Worm (Caenorhabditis elegans) whole organism, young adult: ENCODE measurements around the gene mec-14.

ENCODE experiments used
- B0336.3 ChIP-seq: fragments of 200-800 bp; sonication (Bioruptor generic); IDR thresholded peaks from 2 replicates; pipeline ENCODE4 v1.3.6; 2022; ENCODE audit warnings: missing genetic modification characterization, missing compliant biosample characterization
- C06A6.2 ChIP-seq: fragments of 200-800 bp; sonication (Bioruptor generic); conservative IDR thresholded peaks from 2 replicates; pipeline ENCODE4 v1.3.6; 2022; ENCODE audit warnings: missing genetic modification characterization, missing compliant biosample characterization
- ZK185.1 ChIP-seq: sonication (generic microtip); optimal IDR thresholded peaks from 2 replicates; lab custom pipeline; 2016; ENCODE audit warnings: mild to moderate bottlenecking, missing genetic modification characterization, missing compliant biosample characterization; ENCODE audit not compliant: poor library complexity, severe bottlenecking
- ama-1 ChIP-seq, 3 experiments: fragments of 150-350 bp in 1 of 3; sonication (generic microtip) in 2 of 3; optimal IDR thresholded peaks; 2 replicates each; lab custom pipeline; 2014 to 2018; ENCODE audit warnings: missing biosample characterization in 2 of 3, missing genetic modification characterization in 2 of 3, missing genetic modification reagents in 2 of 3
- aptf-2 ChIP-seq: fragments of 200-800 bp; sonication (Bioruptor generic); conservative IDR thresholded peaks from 2 replicates; pipeline ENCODE4 v1.3.6; 2022; ENCODE audit warnings: missing genetic modification reagents, missing genetic modification characterization, missing compliant biosample characterization
- aptf-3 ChIP-seq: fragments of 200-800 bp; sonication (Bioruptor generic); IDR thresholded peaks from 2 replicates; pipeline ENCODE4 v1.3.6; 2022; ENCODE audit warnings: missing genetic modification characterization, missing compliant biosample characterization
- athp-1 ChIP-seq: sonication (generic microtip); optimal IDR thresholded peaks from 2 replicates; lab custom pipeline; 2017; ENCODE audit warnings: mild to moderate bottlenecking, missing genetic modification characterization, missing compliant biosample characterization
- attf-6 ChIP-seq: fragments of 200-800 bp; sonication (Bioruptor generic); IDR thresholded peaks from 2 replicates; pipeline ENCODE4 v1.3.6; 2022; ENCODE audit warnings: missing genetic modification reagents, missing genetic modification characterization, missing compliant biosample characterization
- bed-2 ChIP-seq: fragments of 200-800 bp; sonication (Bioruptor generic); IDR thresholded peaks from 2 replicates; pipeline ENCODE4 v1.3.6; 2022; ENCODE audit warnings: missing genetic modification reagents, missing genetic modification characterization, missing compliant biosample characterization
- ccch-3 ChIP-seq: fragments of 200-800 bp; sonication (Bioruptor generic); optimal IDR thresholded peaks from 2 replicates; lab custom pipeline; 2018; ENCODE audit warnings: mild to moderate bottlenecking, missing genetic modification characterization, missing compliant biosample characterization
- cebp-1 ChIP-seq, 2 experiments: fragments of 200-800 bp in 1 of 2; sonication (Bioruptor generic) in 1 of 2; sonication (generic microtip) in 1 of 2; IDR thresholded peaks in 1 of 2; optimal IDR thresholded peaks in 1 of 2; 2 replicates each; pipeline versions ENCODE4 v1.3.6 to Lab custom; 2017 to 2022; ENCODE audit warnings: missing compliant biosample characterization in 2 of 2, missing genetic modification characterization in 2 of 2, mild to moderate bottlenecking in 1 of 2, missing genetic modification reagents in 1 of 2, moderate library complexity in 1 of 2
- cebp-2 ChIP-seq: fragments of 200-800 bp; sonication (Bioruptor generic); IDR thresholded peaks from 2 replicates; pipeline ENCODE4 v1.3.6; 2022; ENCODE audit warnings: missing genetic modification characterization, missing compliant biosample characterization
- ceh-27 ChIP-seq: fragments of 200-800 bp; sonication (Bioruptor generic); optimal IDR thresholded peaks from 2 replicates; lab custom pipeline; 2018; ENCODE audit warnings: mild to moderate bottlenecking, missing genetic modification characterization, moderate library complexity, missing compliant biosample characterization
- ceh-91 ChIP-seq: fragments of 200-800 bp; sonication (Bioruptor generic); IDR thresholded peaks from 2 replicates; pipeline ENCODE4 v1.3.6; 2022; ENCODE audit warnings: missing genetic modification reagents, missing genetic modification characterization, missing compliant biosample characterization
- dox-1 ChIP-seq: fragments of 200-800 bp; sonication (Bioruptor generic); IDR thresholded peaks from 2 replicates; pipeline ENCODE4 v1.3.6; 2022; ENCODE audit warnings: missing genetic modification reagents, missing genetic modification characterization, missing compliant biosample characterization
- dpl-1 ChIP-seq: fragments of 150-350 bp; optimal IDR thresholded peaks from 2 replicates; lab custom pipeline; 2014; ENCODE audit warnings: missing biosample characterization, missing genetic modification reagents, missing genetic modification characterization
- egrh-3 ChIP-seq: fragments of 200-800 bp; sonication (Bioruptor generic); IDR thresholded peaks from 2 replicates; pipeline ENCODE4 v1.3.6; 2022; ENCODE audit warnings: missing genetic modification reagents, missing genetic modification characterization, missing compliant biosample characterization
- ekl-4 ChIP-seq: fragments of 200-800 bp; sonication (Bioruptor generic); IDR thresholded peaks from 2 replicates; pipeline ENCODE4 v1.3.6; 2022; ENCODE audit warnings: missing genetic modification reagents, missing genetic modification characterization, missing compliant biosample characterization
- fkh-3 ChIP-seq: sonication (generic microtip); optimal IDR thresholded peaks from 2 replicates; lab custom pipeline; 2016; ENCODE audit warnings: mild to moderate bottlenecking, missing genetic modification characterization, missing compliant biosample characterization
- hmg-1.2 ChIP-seq: fragments of 200-800 bp; sonication (Bioruptor generic); IDR thresholded peaks from 2 replicates; pipeline ENCODE4 v1.3.6; 2022; ENCODE audit warnings: missing genetic modification reagents, missing genetic modification characterization, missing compliant biosample characterization
- let-607 ChIP-seq, 2 experiments: fragments of 200-800 bp in 1 of 2; sonication (Bioruptor generic) in 1 of 2; sonication (generic microtip) in 1 of 2; optimal IDR thresholded peaks; 2 replicates each; lab custom pipeline; 2016 to 2018; ENCODE audit warnings: mild to moderate bottlenecking in 2 of 2, missing compliant biosample characterization in 2 of 2, missing genetic modification characterization in 2 of 2, moderate library complexity in 2 of 2, missing genotype in 1 of 2
- lin-26 ChIP-seq: fragments of 200-800 bp; sonication (Bioruptor generic); IDR thresholded peaks from 2 replicates; pipeline ENCODE4 v1.3.6; 2022; ENCODE audit warnings: missing genetic modification reagents, missing genetic modification characterization, missing compliant biosample characterization
- lin-35 ChIP-seq, 3 experiments: fragments of 150-350 bp in 2 of 3; sonication (generic microtip) in 1 of 3; optimal IDR thresholded peaks; 2 replicates each; lab custom pipeline; 2014 to 2018; ENCODE audit warnings: missing biosample characterization in 3 of 3, missing genetic modification characterization in 3 of 3, missing genetic modification reagents in 3 of 3
- lin-54 ChIP-seq: fragments of 200-800 bp; sonication (Bioruptor generic); optimal IDR thresholded peaks from 2 replicates; lab custom pipeline; 2018; ENCODE audit warnings: mild to moderate bottlenecking, missing genetic modification characterization, missing compliant biosample characterization
- lir-1 ChIP-seq: fragments of 200-800 bp; sonication (Bioruptor generic); conservative IDR thresholded peaks from 2 replicates; pipeline ENCODE4 v1.3.6; 2022; ENCODE audit warnings: missing genetic modification reagents, missing genetic modification characterization, missing compliant biosample characterization
- madf-10 ChIP-seq: sonication (generic microtip); optimal IDR thresholded peaks from 2 replicates; lab custom pipeline; 2016; ENCODE audit warnings: mild to moderate bottlenecking, missing genetic modification characterization, missing compliant biosample characterization
- madf-3 ChIP-seq: fragments of 200-800 bp; sonication (Bioruptor generic); IDR thresholded peaks from 2 replicates; pipeline ENCODE4 v1.3.6; 2022; ENCODE audit warnings: missing genetic modification reagents, missing genetic modification characterization, missing compliant biosample characterization
- madf-8 ChIP-seq: fragments of 200-800 bp; sonication (Bioruptor generic); conservative IDR thresholded peaks from 2 replicates; pipeline ENCODE4 v1.3.6; 2022; ENCODE audit warnings: missing genetic modification reagents, missing genetic modification characterization, missing compliant biosample characterization
- mcd-1 ChIP-seq: fragments of 200-800 bp; sonication (Bioruptor generic); IDR thresholded peaks from 2 replicates; pipeline ENCODE4 v1.3.6; 2022; ENCODE audit warnings: missing genetic modification reagents, missing genetic modification characterization, missing compliant biosample characterization
- mes-4 ChIP-seq: sonication (generic microtip); optimal IDR thresholded peaks from 2 replicates; lab custom pipeline; 2016; ENCODE audit warnings: missing genotype, missing genetic modification characterization, missing compliant biosample characterization
- nfya-2 ChIP-seq: fragments of 200-800 bp; sonication (Bioruptor generic); IDR thresholded peaks from 2 replicates; pipeline ENCODE4 v1.3.6; 2022; ENCODE audit warnings: missing genetic modification reagents, missing genetic modification characterization, missing compliant biosample characterization
- nfyb-1 ChIP-seq: fragments of 200-800 bp; sonication (Bioruptor generic); IDR thresholded peaks from 2 replicates; pipeline ENCODE4 v1.3.6; 2022; ENCODE audit warnings: missing genetic modification reagents, missing genetic modification characterization, missing compliant biosample characterization
- nhr-27 ChIP-seq: fragments of 200-800 bp; sonication (Bioruptor generic); optimal IDR thresholded peaks from 2 replicates; lab custom pipeline; 2018; ENCODE audit warnings: mild to moderate bottlenecking, missing genetic modification characterization, moderate library complexity, missing compliant biosample characterization
- nhr-80 ChIP-seq: sonication (generic microtip); optimal IDR thresholded peaks from 2 replicates; lab custom pipeline; 2016; ENCODE audit warnings: missing genetic modification characterization, missing compliant biosample characterization
- nhr-90 ChIP-seq: sonication (generic microtip); optimal IDR thresholded peaks from 2 replicates; lab custom pipeline; 2016; ENCODE audit warnings: missing genotype, mild to moderate bottlenecking, missing genetic modification characterization, missing compliant biosample characterization
- pha-4 ChIP-seq: fragments of 150-350 bp; sonication (generic microtip); optimal IDR thresholded peaks from 2 replicates; lab custom pipeline; 2014; ENCODE audit warnings: missing biosample characterization, missing genetic modification reagents, missing genetic modification characterization
- rcor-1 ChIP-seq: fragments of 200-800 bp; sonication (Bioruptor generic); IDR thresholded peaks from 2 replicates; pipeline ENCODE4 v1.3.6; 2022; ENCODE audit warnings: missing genetic modification reagents, missing genetic modification characterization, missing compliant biosample characterization
- repo-1 ChIP-seq: sonication (generic microtip); optimal IDR thresholded peaks from 2 replicates; lab custom pipeline; 2017; ENCODE audit warnings: mild to moderate bottlenecking, missing genetic modification characterization, missing compliant biosample characterization
- rpc-1 ChIP-seq, 2 experiments: fragments of 150-350 bp in 1 of 2; sonication (generic microtip) in 1 of 2; optimal IDR thresholded peaks; 2 replicates each; lab custom pipeline; 2014 to 2018; ENCODE audit warnings: missing biosample characterization in 1 of 2, missing genetic modification characterization in 1 of 2, missing genetic modification reagents in 1 of 2, missing genotype in 1 of 2
- sdz-38 ChIP-seq: sonication (generic microtip); optimal IDR thresholded peaks from 2 replicates; lab custom pipeline; 2016; ENCODE audit warnings: missing genotype, missing genetic modification characterization, missing compliant biosample characterization
- snpc-4 ChIP-seq, 5 experiments: fragments of 150-350 bp in 1 of 5; sonication (generic microtip) in 4 of 5; optimal IDR thresholded peaks; 2 replicates each; lab custom pipeline; 2014 to 2018; ENCODE audit warnings: missing genetic modification characterization in 5 of 5, missing biosample characterization in 3 of 5, antibody characterized with exemption in 2 of 5, mild to moderate bottlenecking in 2 of 5, missing compliant biosample characterization in 2 of 5, missing genotype in 2 of 5, moderate library complexity in 2 of 5, missing genetic modification reagents in 1 of 5
- ztf-18 ChIP-seq: sonication (generic microtip); optimal IDR thresholded peaks from 2 replicates; lab custom pipeline; 2016; ENCODE audit warnings: missing genotype, mild to moderate bottlenecking, missing genetic modification characterization, missing compliant biosample characterization
- ztf-25 ChIP-seq: fragments of 200-800 bp; sonication (Bioruptor generic); IDR thresholded peaks from 2 replicates; pipeline ENCODE4 v1.3.6; 2022; ENCODE audit warnings: missing genetic modification reagents, missing genetic modification characterization, missing compliant biosample characterization
- ztf-28 ChIP-seq: fragments of 200-800 bp; sonication (Bioruptor generic); IDR thresholded peaks from 2 replicates; pipeline ENCODE4 v1.3.6; 2022; ENCODE audit warnings: missing genetic modification reagents, missing genetic modification characterization, missing compliant biosample characterization
- ztf-6 ChIP-seq: fragments of 200-800 bp; sonication (Bioruptor generic); IDR thresholded peaks from 2 replicates; pipeline ENCODE4 v1.3.6; 2022; ENCODE audit warnings: missing genetic modification reagents, missing genetic modification characterization, missing compliant biosample characterization

Gene mec-14

ce11 chrIII:7188300-7189052, 4.3 kb downstream of the mec-14 start, which contains the start of the genes F37C12.21 and F37C12.10:
Gene F37C12.21 (plus strand): TSS chrIII:7188357.
Gene F37C12.10 (minus strand): TSS chrIII:7188384.
- no peak for TF ChIP-seq attf-6 (GFP tag; lab: Robert Waterston, UW)
- TF ChIP-seq lin-54 (GFP tag; lab: Kevin White, UChicago): no peak
- no peak for TF ChIP-seq mes-4 (tag; lab: Kevin White, UChicago)
- TF ChIP-seq ceh-27 (GFP tag; lab: Kevin White, UChicago): no peak
- TF ChIP-seq madf-8 (GFP tag; lab: Robert Waterston, UW): no peak
- no peak for TF ChIP-seq nfya-2
- 0 out of 2 replicates have a peak, but pooled peaks have one; percentile 19 for TF ChIP-seq madf-3 (GFP tag; lab: Robert Waterston, UW)
- no peak for TF ChIP-seq ccch-3 (GFP tag; lab: Kevin White, UChicago)
- 0 out of 2 replicates have a peak, but pooled peaks have one; percentile 6 for TF ChIP-seq mcd-1 (GFP tag; lab: Robert Waterston, UW)
- no peak for TF ChIP-seq aptf-2 (GFP tag; lab: Robert Waterston, UW)
- no peak for TF ChIP-seq ztf-28
- TF ChIP-seq ztf-25 (GFP tag; lab: Robert Waterston, UW): 0 out of 2 replicates have a peak, but pooled peaks have one; percentile 22
- no peak for TF ChIP-seq nhr-90 (tag; lab: Kevin White, UChicago)
- TF ChIP-seq repo-1 (tag; lab: Kevin White, UChicago): peak; percentile 47
- TF ChIP-seq dox-1 (GFP tag; lab: Robert Waterston, UW): peak; percentile 51
- no peak for TF ChIP-seq athp-1 (tag; lab: Kevin White, UChicago)
- no peak for TF ChIP-seq ceh-91 (GFP tag; lab: Robert Waterston, UW)
- TF ChIP-seq pha-4 (tag; lab: Kevin White, UChicago): no peak
- TF ChIP-seq snpc-4 (GFP tag; optimal IDR thresholded peaks at IDR 0.05; lab: Kevin White, UChicago): no peak
- TF ChIP-seq snpc-4 (tag; optimal IDR thresholded peaks at IDR 0.05; lab: Kevin White, UChicago): no peak
- no peak for TF ChIP-seq dpl-1 (GFP tag; lab: Kevin White, UChicago)
- no peak for TF ChIP-seq bed-2 (GFP tag; lab: Robert Waterston, UW)
- no peak for TF ChIP-seq ztf-6 (GFP tag; lab: Robert Waterston, UW)
- peak; percentile 62 for TF ChIP-seq B0336.3 (GFP tag; lab: Robert Waterston, UW)
- no peak for TF ChIP-seq egrh-3 (GFP tag; lab: Robert Waterston, UW)
- no peak for TF ChIP-seq nhr-27 (tag; lab: Kevin White, UChicago)
- no peak for TF ChIP-seq lin-35 (GFP tag; optimal IDR thresholded peaks at IDR 0.05; lab: Kevin White, UChicago)
- TF ChIP-seq rcor-1 (GFP tag; lab: Robert Waterston, UW): no peak
- TF ChIP-seq rpc-1 (optimal IDR thresholded peaks at IDR 0.05; lab: Kevin White, UChicago): no peak
- TF ChIP-seq rpc-1 (tag; optimal IDR thresholded peaks at IDR 0.05; lab: Kevin White, UChicago): no peak
- TF ChIP-seq lir-1: no peak
- peak; percentile 15; the same call in 1 of the 2 replicates for TF ChIP-seq hmg-1.2
- TF ChIP-seq cebp-2 (GFP tag; lab: Robert Waterston, UW): 0 out of 2 replicates have a peak, but pooled peaks have one; percentile 63
- TF ChIP-seq madf-10 (tag; lab: Kevin White, UChicago): no peak
- no peak for TF ChIP-seq cebp-1 (GFP tag; IDR thresholded peaks at IDR 0.05; lab: Robert Waterston, UW)
- TF ChIP-seq cebp-1 (tag; optimal IDR thresholded peaks at IDR 0.05; lab: Kevin White, UChicago): peak; percentile 19
- no peak for TF ChIP-seq ama-1 (optimal IDR thresholded peaks at IDR 0.05; lab: Kevin White, UChicago)
- peak in 1 of 2 experiments; percentile 25 for TF ChIP-seq ama-1 (GFP tag; optimal IDR thresholded peaks at IDR 0.05; lab: Kevin White, UChicago)
- 0 out of 2 replicates have a peak, but pooled peaks have one; percentile 17 for TF ChIP-seq aptf-3 (GFP tag; lab: Robert Waterston, UW)
- 0 out of 2 replicates have a peak, but pooled peaks have one; percentile 8 for TF ChIP-seq nfyb-1
- no peak for TF ChIP-seq C06A6.2 (GFP tag; lab: Robert Waterston, UW)
- TF ChIP-seq let-607 (tag; optimal IDR thresholded peaks at IDR 0.05; lab: Kevin White, UChicago): peak in 1 of 2 experiments; percentile 24
- TF ChIP-seq ekl-4 (GFP tag; lab: Robert Waterston, UW): no peak
- no peak for TF ChIP-seq sdz-38 (tag; lab: Kevin White, UChicago)
- peak; percentile 25 for TF ChIP-seq ZK185.1 (tag; lab: Kevin White, UChicago)
- 0 out of 2 replicates have a peak, but pooled peaks have one; percentile 29 for TF ChIP-seq lin-26
- TF ChIP-seq ztf-18 (tag; lab: Kevin White, UChicago): no peak
- TF ChIP-seq fkh-3 (tag; lab: Kevin White, UChicago): no peak
- TF ChIP-seq nhr-80 (tag; lab: Kevin White, UChicago): peak; percentile 72
